Worm (Caenorhabditis elegans) whole organism, L3 larva: ENCODE results near the gene col-139.
A peak's percentile ranks its signal among the peaks of the same experiment; 100 is the strongest.

Experiments used
- ama-1 ChIP-seq: fragments of 150-350 bp; optimal IDR thresholded peaks from 2 replicates; lab custom pipeline; 2018
- ceh-16 ChIP-seq: sonication (generic microtip); optimal IDR thresholded peaks from 2 replicates; lab custom pipeline; 2017; ENCODE audit warnings: missing biosample characterization, missing genetic modification characterization
- ceh-28 ChIP-seq: fragments of 150-350 bp; optimal IDR thresholded peaks from 2 replicates; lab custom pipeline; 2014; ENCODE audit warnings: missing biosample characterization, missing genetic modification reagents, missing genetic modification characterization
- ceh-9 ChIP-seq: sonication (generic microtip); optimal IDR thresholded peaks from 2 replicates; lab custom pipeline; 2018; ENCODE audit warnings: missing biosample characterization, missing genetic modification characterization
- egl-27 ChIP-seq: sonication (generic microtip); optimal IDR thresholded peaks from 4 replicates; lab custom pipeline; 2017; ENCODE audit warnings: missing biosample characterization, missing genetic modification reagents, missing genetic modification characterization
- egl-5 ChIP-seq: fragments of 150-350 bp; optimal IDR thresholded peaks from 2 replicates; lab custom pipeline; 2017; ENCODE audit warnings: missing biosample characterization, missing genetic modification reagents, missing genetic modification characterization, inconsistent platforms
- elt-1 ChIP-seq: fragments of 150-350 bp; optimal IDR thresholded peaks from 2 replicates; lab custom pipeline; 2014; ENCODE audit warnings: missing biosample characterization, missing genetic modification characterization
- elt-2 ChIP-seq: sonication (generic microtip); optimal IDR thresholded peaks from 2 replicates; lab custom pipeline; 2016; ENCODE audit warnings: missing genetic modification reagents, mild to moderate bottlenecking, missing genetic modification characterization, missing compliant biosample characterization
- elt-3 ChIP-seq, 3 experiments: fragments of 150-350 bp in 1 of 3; sonication (generic microtip) in 2 of 3; optimal IDR thresholded peaks; 2 replicates in 2 of 3; 4 replicates in 1 of 3; lab custom pipeline; 2014 to 2017; ENCODE audit warnings: missing biosample characterization in 3 of 3, missing genetic modification characterization in 3 of 3
- eor-1 ChIP-seq, 2 experiments: fragments of 150-350 bp; optimal IDR thresholded peaks; 2 replicates each; lab custom pipeline; 2014 to 2018; ENCODE audit warnings: missing biosample characterization in 2 of 2, missing genetic modification characterization in 2 of 2
- fos-1 ChIP-seq: fragments of 150-350 bp; optimal IDR thresholded peaks from 2 replicates; lab custom pipeline; 2014; ENCODE audit warnings: missing biosample characterization, missing genetic modification characterization
- hmg-11 ChIP-seq: sonication (generic microtip); optimal IDR thresholded peaks from 2 replicates; lab custom pipeline; 2016; ENCODE audit warnings: missing genetic modification characterization, missing compliant biosample characterization
- lsy-12 ChIP-seq: sonication (generic microtip); optimal IDR thresholded peaks from 2 replicates; lab custom pipeline; 2016; ENCODE audit warnings: mild to moderate bottlenecking, missing genetic modification characterization, missing compliant biosample characterization
- mdl-1 ChIP-seq: fragments of 150-350 bp; optimal IDR thresholded peaks from 2 replicates; lab custom pipeline; 2014; ENCODE audit warnings: missing biosample characterization, missing genetic modification characterization
- nfya-1 ChIP-seq: sonication (generic microtip); optimal IDR thresholded peaks from 2 replicates; lab custom pipeline; 2017; ENCODE audit warnings: missing genetic modification characterization, mild to moderate bottlenecking, missing compliant biosample characterization, antibody characterized with exemption, moderate library complexity; ENCODE audit not compliant: insufficient read depth
- nhr-11 ChIP-seq: fragments of 150-350 bp; optimal IDR thresholded peaks from 2 replicates; lab custom pipeline; 2014; ENCODE audit warnings: missing biosample characterization, missing genetic modification characterization
- nhr-12 ChIP-seq: fragments of 150-350 bp; optimal IDR thresholded peaks from 2 replicates; lab custom pipeline; 2014; ENCODE audit warnings: missing biosample characterization, missing genetic modification characterization
- nhr-23 ChIP-seq: fragments of 150-350 bp; optimal IDR thresholded peaks from 2 replicates; lab custom pipeline; 2014; ENCODE audit warnings: missing biosample characterization, missing genetic modification reagents, missing genetic modification characterization
- nhr-25 ChIP-seq: sonication (generic microtip); optimal IDR thresholded peaks from 2 replicates; lab custom pipeline; 2017; ENCODE audit warnings: missing biosample characterization, missing genetic modification characterization
- nhr-28 ChIP-seq: fragments of 150-350 bp; optimal IDR thresholded peaks from 2 replicates; lab custom pipeline; 2014; ENCODE audit warnings: missing biosample characterization, missing genetic modification characterization
- nhr-43 ChIP-seq: sonication (generic microtip); optimal IDR thresholded peaks from 2 replicates; lab custom pipeline; 2016; ENCODE audit warnings: mild to moderate bottlenecking, missing genetic modification characterization, missing compliant biosample characterization; ENCODE audit not compliant: poor library complexity, severe bottlenecking
- pha-4 ChIP-seq: fragments of 150-350 bp; optimal IDR thresholded peaks from 2 replicates; lab custom pipeline; 2014; ENCODE audit warnings: missing biosample characterization, missing genetic modification reagents, missing genetic modification characterization
- tbx-2 ChIP-seq: sonication (generic microtip); optimal IDR thresholded peaks from 2 replicates; lab custom pipeline; 2016; ENCODE audit warnings: mild to moderate bottlenecking, missing genetic modification characterization, missing compliant biosample characterization
- unc-39 ChIP-seq: sonication (generic microtip); optimal IDR thresholded peaks from 4 replicates; lab custom pipeline; 2017; ENCODE audit warnings: missing biosample characterization, missing genetic modification characterization
- ztf-4 ChIP-seq: fragments of 150-350 bp; optimal IDR thresholded peaks from 2 replicates; lab custom pipeline; 2014; ENCODE audit warnings: missing biosample characterization, missing genetic modification characterization

Gene col-139

DNA sequence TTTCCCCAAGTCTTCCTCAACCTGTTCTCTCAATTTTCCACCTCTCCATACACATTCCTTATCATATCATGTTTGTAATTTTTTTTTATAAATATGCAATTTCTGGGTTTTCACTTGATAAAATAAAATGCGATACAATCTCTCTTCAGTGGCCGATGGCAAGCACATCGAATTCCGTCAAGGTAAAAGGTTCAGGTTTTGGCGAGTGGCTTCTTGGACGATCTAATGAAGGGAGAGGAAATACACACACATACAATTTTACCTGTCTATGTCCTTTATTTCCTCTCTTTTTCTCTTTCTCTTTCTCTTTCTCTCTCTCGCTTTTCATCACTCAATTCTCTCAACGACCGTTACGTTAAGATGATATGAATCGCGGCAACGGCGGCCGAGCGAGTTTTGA, 2.3 kb downstream of the col-139 start:
- TF ChIP-seq nfya-1 (peak; percentile 2), elt-1 (tag; lab: Kevin White, UChicago) (peak; percentile 33), elt-2 (tag; lab: Kevin White, UChicago) (peak; percentile 40), nhr-25 (peak; percentile 89), elt-3 (tag; optimal IDR thresholded peaks at IDR 0.05; lab: Kevin White, UChicago) (peak in 1 of 3 experiments; percentile 74), egl-27 (tag; lab: Kevin White, UChicago) (no peak), nhr-23 (tag; lab: Kevin White, UChicago) (no peak), hmg-11 (tag; lab: Kevin White, UChicago) (no peak)
- TF ChIP-seq, all 47 proteins: peak for 5

DNA sequence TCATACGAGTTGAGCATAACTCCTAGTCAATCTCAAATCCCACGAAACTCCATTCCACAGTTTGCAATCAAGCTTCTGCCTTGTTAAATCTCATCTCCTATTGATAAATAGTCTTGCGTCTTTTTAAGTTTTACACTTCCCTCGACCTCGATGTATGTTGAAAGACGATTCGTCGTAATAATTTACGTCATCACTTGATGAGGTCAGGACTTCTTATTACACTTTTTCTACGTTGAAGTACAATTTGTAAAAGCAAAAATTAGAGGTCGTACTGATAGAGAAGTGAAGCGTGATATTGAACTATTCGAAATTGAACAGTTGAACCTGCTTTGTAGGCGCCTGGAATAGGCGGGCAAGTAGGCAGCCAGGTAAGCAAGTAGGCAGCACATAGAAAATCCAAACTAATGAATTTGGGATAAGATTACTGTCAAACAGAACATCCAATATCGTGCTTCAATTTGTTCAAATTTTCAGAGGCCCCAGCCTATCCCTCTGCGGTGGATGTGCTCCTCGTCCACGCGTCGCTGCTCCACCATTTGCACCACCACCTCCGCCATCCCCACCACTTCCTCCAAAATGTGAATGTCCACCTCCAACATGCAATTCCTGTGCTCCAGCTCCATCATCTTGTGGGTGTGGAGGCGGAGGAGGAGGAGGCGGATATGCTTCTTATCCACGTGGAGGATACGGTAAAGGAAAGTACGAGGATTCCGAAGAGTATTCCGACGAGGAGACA, 4.0 kb downstream of the col-139 start:
- TF ChIP-seq egl-5 (no peak), nhr-25 (peak; percentile 80), nhr-11 (tag; lab: Kevin White, UChicago) (no peak)
- TF ChIP-seq, all 47 proteins: peak for 1

DNA sequence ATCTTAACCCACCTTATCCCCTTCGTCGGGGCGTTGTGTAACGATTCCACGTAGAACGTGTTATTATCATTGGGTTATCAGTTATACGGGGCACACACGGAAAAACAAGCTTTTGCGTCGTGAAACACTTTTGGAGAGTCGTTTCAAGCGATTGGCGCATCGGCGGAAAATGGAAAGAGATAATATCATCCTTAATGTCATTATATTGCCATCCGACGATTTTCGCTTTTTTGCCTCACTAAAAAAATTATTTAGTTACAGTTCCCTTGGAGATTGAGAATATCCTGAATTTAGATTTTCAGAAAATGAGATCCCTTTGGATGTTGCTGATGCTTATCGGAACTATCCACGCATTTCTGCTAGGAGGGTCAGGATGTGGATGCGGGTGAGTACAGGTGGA, 5.2 kb downstream of the col-139 start, which contains the start of gene F41F3.8:
F41F3.8 (plus strand) TSS at position 301 of the 400 bp plus-strand sequence.
- TF ChIP-seq tbx-2 (tag; lab: Kevin White, UChicago) (no peak), egl-27 (tag; lab: Kevin White, UChicago) (no peak), elt-3 (tag; optimal IDR thresholded peaks at IDR 0.05; lab: Kevin White, UChicago) (peak in 1 of 3 experiments; percentile 20)

DNA sequence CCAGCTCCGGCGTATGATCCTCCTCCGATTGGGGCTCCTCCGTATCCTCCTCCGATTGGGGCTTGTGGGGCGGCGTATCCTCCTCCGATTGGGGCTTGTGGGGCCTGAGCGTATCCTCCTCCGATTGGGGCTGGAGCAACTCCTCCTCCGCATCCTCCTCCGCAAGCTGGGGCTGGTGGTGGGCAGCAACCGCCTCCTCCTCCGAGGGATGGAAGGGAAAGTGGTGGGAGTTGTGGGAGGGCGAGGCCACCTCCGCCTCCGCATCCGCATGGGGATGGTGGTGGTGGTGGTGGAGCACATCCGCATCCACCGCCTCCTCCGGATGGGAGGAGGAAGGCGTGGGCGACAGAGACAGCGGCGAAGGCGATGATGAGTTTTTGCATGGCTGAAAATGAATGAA, 5.9 kb downstream of the col-139 start, which contains the start of gene F41F3.3:
F41F3.3 (minus strand) TSS at position 383 of the 400 bp plus-strand sequence.
- TF ChIP-seq mdl-1 (tag; lab: Kevin White, UChicago) (no peak), lsy-12 (tag; lab: Kevin White, UChicago) (peak; percentile 19), nhr-25 (peak; percentile 76), ama-1 (lab: Kevin White, UChicago) (peak; percentile 66), elt-3 (tag; optimal IDR thresholded peaks at IDR 0.05; lab: Kevin White, UChicago) (no peak), nfya-1 (peak; percentile 18)

DNA sequence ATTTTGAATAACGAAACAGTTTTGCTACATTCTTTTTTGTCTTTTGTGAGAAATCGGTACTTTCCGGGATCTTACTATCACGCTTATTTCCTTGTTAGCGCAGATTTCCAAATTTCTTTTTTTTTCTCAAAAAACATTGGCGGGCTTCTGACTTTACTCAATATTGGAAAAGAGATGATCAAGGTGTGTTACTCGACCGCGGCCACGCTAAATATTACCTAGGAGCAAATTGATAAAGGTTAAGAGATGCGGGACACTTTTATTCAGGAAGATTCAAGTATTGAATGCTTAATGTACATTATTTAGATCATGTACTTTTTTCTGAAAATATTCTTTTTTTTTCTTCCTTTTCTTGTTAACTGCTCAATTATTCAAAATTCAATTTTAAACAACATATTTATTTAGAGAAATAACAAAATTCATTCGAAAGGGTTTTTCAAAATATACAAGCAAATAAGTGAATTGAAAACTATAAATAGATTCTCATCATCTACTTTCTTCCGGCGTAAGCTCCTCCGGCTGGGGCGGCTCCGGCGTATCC, 6.4 kb downstream of the col-139 start:
- no peak for TF ChIP-seq lsy-12 (tag; lab: Kevin White, UChicago)
- TF ChIP-seq elt-3 (tag; optimal IDR thresholded peaks at IDR 0.05; lab: Kevin White, UChicago), result peak in 1 of 3 experiments; percentile 74
- no peak for TF ChIP-seq fos-1 (tag; lab: Kevin White, UChicago)
- no peak for TF ChIP-seq unc-39 (tag; lab: Kevin White, UChicago)
- TF ChIP-seq eor-1 (tag; optimal IDR thresholded peaks at IDR 0.05; lab: Kevin White, UChicago), result no peak
- no peak for TF ChIP-seq ztf-4 (tag; lab: Kevin White, UChicago)
- peak; percentile 79 for TF ChIP-seq nhr-43 (tag; lab: Kevin White, UChicago)
- TF ChIP-seq elt-1 (tag; lab: Kevin White, UChicago), result no peak
- peak; percentile 23 for TF ChIP-seq nhr-25
- TF ChIP-seq ama-1 (lab: Kevin White, UChicago), result peak; percentile 79

DNA sequence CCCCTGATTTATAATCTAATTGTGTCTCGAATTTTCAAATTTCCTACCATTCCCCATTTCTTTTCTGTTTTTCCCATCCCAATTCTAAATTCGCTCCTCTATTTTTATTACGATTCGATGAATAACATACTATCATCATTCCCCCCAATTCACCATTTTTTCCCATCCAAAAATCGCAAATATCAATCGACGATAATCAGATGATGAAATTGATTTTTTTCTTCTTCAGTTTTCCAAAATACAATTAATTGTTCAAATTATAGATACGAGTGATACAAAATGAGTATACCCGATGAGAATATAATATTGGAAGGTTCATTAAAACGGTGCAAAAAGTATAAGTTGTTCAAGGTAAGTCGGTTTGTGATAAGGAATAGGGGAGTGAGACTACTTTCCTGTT, 11.1 kb downstream of the col-139 start, which contains the start of gene soc-1:
soc-1 (plus strand) TSS at position 262 of the 400 bp plus-strand sequence.
- no peak for TF ChIP-seq egl-27 (tag; lab: Kevin White, UChicago)
- no peak for TF ChIP-seq egl-5
- TF ChIP-seq eor-1 (tag; optimal IDR thresholded peaks at IDR 0.05; lab: Kevin White, UChicago), result no peak
- TF ChIP-seq ceh-28 (tag; lab: Kevin White, UChicago), result no peak
- no peak for TF ChIP-seq ceh-16 (tag; lab: Kevin White, UChicago)
- TF ChIP-seq nhr-28, result no peak
- no peak for TF ChIP-seq ceh-9 (tag; lab: Kevin White, UChicago)

DNA sequence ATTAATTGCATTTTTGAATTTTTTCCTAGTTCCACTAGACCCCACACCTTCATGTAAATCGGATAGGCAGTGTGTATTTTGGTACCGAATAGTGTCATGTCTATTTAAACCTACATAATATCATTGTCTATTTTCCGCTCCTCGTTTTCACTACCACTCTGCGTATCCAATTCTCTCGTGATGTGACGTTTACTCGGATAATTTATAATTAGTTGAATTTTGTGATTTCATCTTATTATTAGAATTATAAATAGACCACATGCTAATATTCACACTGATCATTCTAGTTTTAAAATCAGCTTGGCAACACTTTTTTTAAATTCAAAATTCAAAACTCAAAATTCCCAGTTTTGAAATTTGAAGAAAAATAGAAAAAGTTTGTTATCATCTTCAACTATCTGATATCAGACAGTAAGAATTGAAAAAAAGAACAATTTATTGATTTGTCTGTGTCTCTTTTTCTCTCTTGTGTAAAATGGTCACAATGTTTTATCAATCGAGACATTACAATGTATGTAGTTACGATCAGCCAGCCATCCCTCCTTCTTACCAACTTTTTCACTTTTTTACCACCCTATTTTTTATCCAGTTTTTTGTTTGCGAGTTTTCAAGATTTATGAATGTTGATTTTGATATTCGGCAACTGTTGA, 13.1 kb downstream of the col-139 start:
- TF ChIP-seq ceh-28 (tag; lab: Kevin White, UChicago), result peak; percentile 45
- no peak for TF ChIP-seq nhr-12 (tag; lab: Kevin White, UChicago)
- TF ChIP-seq elt-2 (tag; lab: Kevin White, UChicago), result peak; percentile 60
- TF ChIP-seq pha-4 (tag; lab: Kevin White, UChicago), result peak; percentile 14
